Fruit fly (Drosophila melanogaster) whole organism, prepupa: ENCODE data around the gene Dpy-30L1.

ENCODE experiments used
- CG10669 ChIP-seq: fragments of 200-800 bp; sonication (Bioruptor generic); optimal IDR thresholded peaks from 3 replicates; lab custom pipeline; 2018; ENCODE audit warnings: missing biosample characterization, mild to moderate bottlenecking, missing genetic modification characterization, moderate library complexity
- CG11762 ChIP-seq: fragments of 200-800 bp; sonication (Bioruptor generic); optimal IDR thresholded peaks from 3 replicates; lab custom pipeline; 2016; ENCODE audit warnings: missing biosample characterization, missing genetic modification characterization; ENCODE audit not compliant: insufficient read depth
- CG1621 ChIP-seq: fragments of 200-800 bp; sonication (Bioruptor generic); optimal IDR thresholded peaks from 3 replicates; lab custom pipeline; 2018; ENCODE audit warnings: missing biosample characterization, mild to moderate bottlenecking, missing genetic modification characterization
- CG16779 ChIP-seq: fragments of 200-800 bp; sonication (Bioruptor generic); optimal IDR thresholded peaks from 3 replicates; lab custom pipeline; 2017; ENCODE audit warnings: missing biosample characterization, mild to moderate bottlenecking, missing genetic modification characterization
- CG3032 ChIP-seq: fragments of 200-800 bp; optimal IDR thresholded peaks from 2 replicates; lab custom pipeline; 2019; ENCODE audit warnings: missing biosample characterization, mild to moderate bottlenecking, missing genetic modification characterization, moderate library complexity
- CG32006 ChIP-seq: fragments of 200-800 bp; sonication (Bioruptor generic); optimal IDR thresholded peaks from 3 replicates; lab custom pipeline; 2017; ENCODE audit warnings: missing biosample characterization, mild to moderate bottlenecking, missing genetic modification characterization
- CG6276 ChIP-seq: fragments of 200-800 bp; sonication (Bioruptor generic); optimal IDR thresholded peaks from 2 replicates; lab custom pipeline; 2017; ENCODE audit warnings: missing biosample characterization, mild to moderate bottlenecking, missing genetic modification characterization
- CG6792 ChIP-seq: fragments of 200-800 bp; sonication (Bioruptor generic); optimal IDR thresholded peaks from 3 replicates; lab custom pipeline; 2016; ENCODE audit warnings: missing biosample characterization, missing genetic modification characterization
- CG6808 ChIP-seq: fragments of 200-800 bp; sonication (Bioruptor generic); optimal IDR thresholded peaks from 3 replicates; lab custom pipeline; 2017; ENCODE audit warnings: missing biosample characterization, missing genetic modification characterization, mild to moderate bottlenecking, moderate library complexity, missing genetic modification reagents
- CG7368 ChIP-seq: fragments of 200-800 bp; sonication (Bioruptor generic); optimal IDR thresholded peaks from 3 replicates; lab custom pipeline; 2016; ENCODE audit warnings: missing biosample characterization, missing genetic modification characterization
- CG8119 ChIP-seq: fragments of 200-800 bp; sonication (Bioruptor generic); IDR thresholded peaks from 3 replicates; pipeline ENCODE4 v1.3.6; 2022; ENCODE audit warnings: missing biosample characterization, missing genetic modification characterization
- Eip78C ChIP-seq: fragments of 200-800 bp; sonication (Bioruptor generic); peaks from one replicate; lab custom pipeline; 2016; ENCODE audit warnings: missing biosample characterization, missing genetic modification characterization
- Eip93F ChIP-seq: fragments of 200-800 bp; sonication (Bioruptor generic); optimal IDR thresholded peaks from 2 replicates; lab custom pipeline; 2016; ENCODE audit warnings: missing biosample characterization, mild to moderate bottlenecking, missing genetic modification characterization
- Hr38 ChIP-seq: sonication (Bioruptor generic); optimal IDR thresholded peaks from 2 replicates; lab custom pipeline; 2016; ENCODE audit warnings: missing biosample characterization, missing genetic modification characterization
- Hr4 ChIP-seq: fragments of 200-800 bp; sonication (Bioruptor generic); optimal IDR thresholded peaks from 3 replicates; lab custom pipeline; 2016; ENCODE audit warnings: missing biosample characterization, missing genetic modification characterization
- Lpt ChIP-seq: fragments of 200-800 bp; sonication (Bioruptor generic); optimal IDR thresholded peaks from 3 replicates; lab custom pipeline; 2016; ENCODE audit warnings: missing biosample characterization, missing genetic modification characterization
- OdsH ChIP-seq: fragments of 200-800 bp; sonication (Bioruptor generic); optimal IDR thresholded peaks from 3 replicates; lab custom pipeline; 2016; ENCODE audit warnings: missing biosample characterization, missing genetic modification characterization
- Smox ChIP-seq: fragments of 200-800 bp; sonication (Bioruptor generic); optimal IDR thresholded peaks from 3 replicates; lab custom pipeline; 2016; ENCODE audit warnings: missing biosample characterization, missing genetic modification characterization
- Sox102F ChIP-seq: fragments of 200-800 bp; sonication (Bioruptor generic); optimal IDR thresholded peaks from 2 replicates; lab custom pipeline; 2016; ENCODE audit warnings: missing biosample characterization, mild to moderate bottlenecking, missing genetic modification characterization
- Sox14 ChIP-seq: fragments of 200-800 bp; sonication (Bioruptor generic); optimal IDR thresholded peaks from 3 replicates; lab custom pipeline; 2016; ENCODE audit warnings: missing biosample characterization, missing genetic modification characterization
- acj6 ChIP-seq: fragments of 200-800 bp; sonication (Bioruptor generic); optimal IDR thresholded peaks from 3 replicates; lab custom pipeline; 2016; ENCODE audit warnings: missing biosample characterization, missing genetic modification characterization
- fd59A ChIP-seq: fragments of 200-800 bp; sonication (Bioruptor generic); optimal IDR thresholded peaks from 2 replicates; lab custom pipeline; 2017; ENCODE audit warnings: missing biosample characterization, mild to moderate bottlenecking, missing genetic modification characterization, missing genetic modification reagents
- fd85E ChIP-seq: fragments of 200-800 bp; sonication (Bioruptor generic); optimal IDR thresholded peaks from 3 replicates; lab custom pipeline; 2016; ENCODE audit warnings: missing biosample characterization, missing genetic modification characterization
- lz ChIP-seq: fragments of 200-800 bp; sonication (Bioruptor generic); optimal IDR thresholded peaks from 3 replicates; lab custom pipeline; 2016; ENCODE audit warnings: missing biosample characterization, missing genetic modification characterization
- net ChIP-seq: fragments of 200-800 bp; sonication (Bioruptor generic); optimal IDR thresholded peaks from 3 replicates; lab custom pipeline; 2016; ENCODE audit warnings: missing biosample characterization, missing genetic modification characterization
- pdm3 ChIP-seq: fragments of 200-800 bp; sonication (Bioruptor generic); optimal IDR thresholded peaks from 3 replicates; lab custom pipeline; 2016; ENCODE audit warnings: missing biosample characterization, missing genetic modification characterization
- spab ChIP-seq: fragments of 200-800 bp; sonication (Bioruptor generic); optimal IDR thresholded peaks from 2 replicates; lab custom pipeline; 2017; ENCODE audit warnings: missing biosample characterization, mild to moderate bottlenecking, missing genetic modification characterization, missing genetic modification reagents
- ss ChIP-seq, 2 experiments: fragments of 200-800 bp; sonication (Bioruptor generic); optimal IDR thresholded peaks; 2 replicates in 1 of 2; 3 replicates in 1 of 2; lab custom pipeline; 2017 to 2018; ENCODE audit warnings: mild to moderate bottlenecking in 2 of 2, missing biosample characterization in 2 of 2, missing genetic modification characterization in 2 of 2, moderate library complexity in 1 of 2
- svp ChIP-seq: fragments of 200-800 bp; sonication (Bioruptor generic); peaks from one replicate; lab custom pipeline; 2016; ENCODE audit warnings: missing biosample characterization, missing genetic modification characterization

Dpy-30L1 gene

dm6 chr2L:10685666-10686065, 46.8 kb upstream of the Dpy-30L1 start:
- TF ChIP-seq Eip78C (GFP tag; lab: Kevin White, UChicago): no peak
- no peak for TF ChIP-seq ss (GFP tag; optimal IDR thresholded peaks at IDR 0.05; lab: Kevin White, UChicago)
- no peak for TF ChIP-seq Lpt (GFP tag; lab: Kevin White, UChicago)
- no peak for TF ChIP-seq lz (GFP tag; lab: Kevin White, UChicago)
- TF ChIP-seq CG10669: no peak

dm6 chr2L:10687009-10687793, 45.3 kb upstream of the Dpy-30L1 start, which contains the start of gene CG7296:
TSS of gene CG7296 (minus strand) at chr2L:10687066.
- peak; percentile 33 for TF ChIP-seq CG1621
- peak; percentile 10 for TF ChIP-seq Eip78C (GFP tag; lab: Kevin White, UChicago)
- no peak for TF ChIP-seq fd85E (GFP tag; lab: Kevin White, UChicago)

DNA sequence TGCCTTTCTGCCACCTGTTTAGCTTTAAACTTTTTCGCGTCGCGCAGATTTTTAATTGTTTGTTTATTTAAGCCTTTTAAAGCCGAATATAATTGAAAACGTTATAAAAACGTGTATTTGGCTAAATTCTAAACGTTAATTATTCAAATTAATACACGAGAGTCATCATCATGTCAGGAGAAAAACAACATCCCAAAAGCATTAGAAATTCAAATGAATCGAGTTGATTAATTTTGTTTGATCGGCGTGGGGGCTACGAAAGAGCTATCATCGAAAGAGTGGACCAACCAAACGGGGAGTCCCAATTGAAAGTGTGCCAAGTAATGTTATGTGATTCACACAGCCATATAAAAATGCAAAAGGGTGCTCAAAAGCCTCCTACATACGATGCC, 44.7 kb upstream of the Dpy-30L1 start:
- TF ChIP-seq net (GFP tag; lab: Kevin White, UChicago) (no peak), Sox14 (GFP tag; lab: Kevin White, UChicago) (no peak), fd85E (GFP tag; lab: Kevin White, UChicago) (no peak), CG6276 (GFP tag; lab: Kevin White, UChicago) (no peak), CG8119 (GFP tag; lab: Robert Waterston, UW) (no peak), CG32006 (GFP tag; lab: Kevin White, UChicago) (no peak), lz (GFP tag; lab: Kevin White, UChicago) (no peak), CG6808 (GFP tag; lab: Kevin White, UChicago) (no peak), Eip93F (no peak), svp (GFP tag; lab: Kevin White, UChicago) (no peak), spab (GFP tag; lab: Kevin White, UChicago) (no peak), acj6 (GFP tag; lab: Kevin White, UChicago) (no peak), CG11762 (GFP tag; lab: Kevin White, UChicago) (no peak), CG16779 (no peak)

dm6 chr2L:10688764-10689163, 43.7 kb upstream of the Dpy-30L1 start:
- no peak for TF ChIP-seq fd85E (GFP tag; lab: Kevin White, UChicago)

dm6 chr2L:10689221-10690034, 43.0 kb upstream of the Dpy-30L1 start, which contains the start of gene CG7294:
TSS of gene CG7294 (minus strand) at chr2L:10689271.
- TF ChIP-seq CG8119 (GFP tag; lab: Robert Waterston, UW) (no peak), CG11762 (GFP tag; lab: Kevin White, UChicago) (no peak), fd59A (GFP tag; lab: Kevin White, UChicago) (no peak), CG3032 (tag; lab: Kevin White, UChicago) (no peak), Sox102F (GFP tag; lab: Kevin White, UChicago) (no peak), Smox (no peak), pdm3 (GFP tag; lab: Kevin White, UChicago) (no peak), CG7368 (no peak), Hr4 (GFP tag; lab: Kevin White, UChicago) (no peak), fd85E (GFP tag; lab: Kevin White, UChicago) (no peak), Hr38 (GFP tag; lab: Kevin White, UChicago) (no peak), OdsH (GFP tag; lab: Kevin White, UChicago) (no peak), CG6792 (GFP tag; lab: Kevin White, UChicago) (no peak), CG6276 (GFP tag; lab: Kevin White, UChicago) (no peak), Lpt (GFP tag; lab: Kevin White, UChicago) (no peak)
